Fruit fly (Drosophila melanogaster): ENCODE results near the gene CG8260.

- no peak for TF ChIP-seq CG8478 (optimal IDR thresholded peaks at IDR 0.05)
- no peak for TF ChIP-seq CTCF (optimal IDR thresholded peaks at IDR 0.05)
Measured at dm6 chrX:15762723-15763122, 6.6 kb downstream of the CG8260 start, which contains the start of gene Polr3A.
